Fruit fly (Drosophila melanogaster) whole organism, adult: ENCODE results near the gene PlexA.

Experiments used
- CG11617 ChIP-seq: fragments of 200-800 bp; sonication (Bioruptor generic); optimal IDR thresholded peaks from 2 replicates; lab custom pipeline; 2017; ENCODE audit warnings: mild to moderate bottlenecking, missing biosample characterization, missing genetic modification reagents, missing genetic modification characterization
- CG14711 ChIP-seq: fragments of 200-800 bp; sonication (Bioruptor generic); optimal IDR thresholded peaks from 2 replicates; lab custom pipeline; 2018; ENCODE audit warnings: missing biosample characterization, mild to moderate bottlenecking, missing genetic modification characterization, moderate library complexity
- CG1620 ChIP-seq: fragments of 200-800 bp; sonication (Bioruptor generic); optimal IDR thresholded peaks from 2 replicates; lab custom pipeline; 2016; ENCODE audit warnings: missing biosample characterization, missing genetic modification characterization
- CG5204 ChIP-seq: fragments of 200-800 bp; sonication (Bioruptor generic); optimal IDR thresholded peaks from 2 replicates; lab custom pipeline; 2016; ENCODE audit warnings: missing biosample characterization, missing genetic modification characterization
- CG7045 ChIP-seq: fragments of 200-800 bp; sonication (Bioruptor generic); optimal IDR thresholded peaks from 2 replicates; lab custom pipeline; 2017; ENCODE audit warnings: missing biosample characterization, mild to moderate bottlenecking, missing genetic modification characterization
- CG7101 ChIP-seq: fragments of 200-800 bp; sonication (Bioruptor generic); optimal IDR thresholded peaks from 2 replicates; lab custom pipeline; 2018; ENCODE audit warnings: missing biosample characterization, mild to moderate bottlenecking, missing genetic modification characterization, moderate library complexity
- Crg-1 ChIP-seq: fragments of 200-800 bp; sonication (Bioruptor generic); optimal IDR thresholded peaks from 2 replicates; lab custom pipeline; 2016; ENCODE audit warnings: missing biosample characterization, missing genetic modification characterization
- Hr96 ChIP-seq: fragments of 200-800 bp; sonication (Bioruptor generic); optimal IDR thresholded peaks from 2 replicates; lab custom pipeline; 2016; ENCODE audit warnings: missing biosample characterization, missing genetic modification characterization
- Mnt ChIP-seq: fragments of 200-800 bp; sonication (Bioruptor generic); optimal IDR thresholded peaks from 2 replicates; lab custom pipeline; 2016; ENCODE audit warnings: missing biosample characterization, mild to moderate bottlenecking, missing genetic modification characterization
- kay ChIP-seq: fragments of 200-800 bp; sonication (Bioruptor generic); peaks from one replicate; lab custom pipeline; 2016; ENCODE audit warnings: missing biosample characterization, missing genetic modification characterization, borderline replicate concordance
- pad ChIP-seq: fragments of 200-800 bp; sonication (Bioruptor generic); optimal IDR thresholded peaks from 3 replicates; lab custom pipeline; 2017; ENCODE audit warnings: missing biosample characterization, missing genetic modification characterization, mild to moderate bottlenecking, moderate library complexity, missing genetic modification reagents
- tj ChIP-seq: fragments of 200-800 bp; sonication (Bioruptor generic); optimal IDR thresholded peaks from 3 replicates; lab custom pipeline; 2017; ENCODE audit warnings: missing biosample characterization, mild to moderate bottlenecking, missing genetic modification characterization, moderate library complexity
- toe ChIP-seq: fragments of 200-800 bp; sonication (Bioruptor generic); optimal IDR thresholded peaks from 2 replicates; lab custom pipeline; 2016; ENCODE audit warnings: missing biosample characterization, missing genetic modification characterization

dm6 chr4:1061095-1061432, 34.2 kb upstream of the PlexA start:
- no peak for TF ChIP-seq kay (GFP tag; lab: Kevin White, UChicago)
- no peak for TF ChIP-seq pad (GFP tag; lab: Kevin White, UChicago)
- no peak for TF ChIP-seq Mnt (GFP tag; lab: Kevin White, UChicago)
- TF ChIP-seq tj (GFP tag; lab: Kevin White, UChicago) = no peak
- no peak for TF ChIP-seq CG7101
- no peak for TF ChIP-seq CG14711 (tag; lab: Kevin White, UChicago)
- no peak for TF ChIP-seq CG7045 (GFP tag; lab: Kevin White, UChicago)
- no peak for TF ChIP-seq CG5204 (GFP tag; lab: Kevin White, UChicago)
- no peak for TF ChIP-seq Crg-1 (GFP tag; lab: Kevin White, UChicago)
- no peak for TF ChIP-seq CG11617 (GFP tag; lab: Kevin White, UChicago)
- TF ChIP-seq toe = no peak
- TF ChIP-seq CG1620 = no peak
- TF ChIP-seq Hr96 (GFP tag; lab: Kevin White, UChicago) = no peak
